Worm (Caenorhabditis elegans) whole organism, L4 larva: ENCODE results near the gene nspg-6.

Experiments
- aha-1 ChIP-seq: fragments of 150-350 bp; peaks from one replicate; lab custom pipeline; 2014; ENCODE audit warnings: missing biosample characterization, missing genetic modification characterization
- pha-4 ChIP-seq, 2 experiments: fragments of 150-350 bp in 1 of 2; fragments of 200-800 bp in 1 of 2; sonication (Bioruptor generic) in 1 of 2; IDR thresholded peaks in 1 of 2; optimal IDR thresholded peaks in 1 of 2; 2 replicates each; pipeline versions ENCODE4 v1.3.6 to Lab custom; 2014 to 2022; ENCODE audit warnings: missing genetic modification characterization in 2 of 2, missing genetic modification reagents in 2 of 2, missing biosample characterization in 1 of 2, missing compliant biosample characterization in 1 of 2
- unc-39 ChIP-seq: sonication (generic microtip); optimal IDR thresholded peaks from 2 replicates; lab custom pipeline; 2017; ENCODE audit warnings: missing biosample characterization, missing genetic modification characterization
- ztf-11 ChIP-seq: fragments of 150-350 bp; optimal IDR thresholded peaks from 2 replicates; lab custom pipeline; 2014; ENCODE audit warnings: missing biosample characterization, missing genetic modification characterization

ce11 chrIII:7273718-7274117 lies 41.1 kb downstream of the nspg-6 start:
- no peak for TF ChIP-seq pha-4 (GFP tag; IDR thresholded peaks at IDR 0.05; lab: Robert Waterston, UW)
- TF ChIP-seq pha-4 (tag; optimal IDR thresholded peaks at IDR 0.05; lab: Kevin White, UChicago) = no peak
- no peak for TF ChIP-seq unc-39 (tag; lab: Kevin White, UChicago)
- TF ChIP-seq ztf-11 (tag; lab: Kevin White, UChicago) = no peak
- no peak for TF ChIP-seq aha-1 (tag; lab: Kevin White, UChicago)
